Worm (Caenorhabditis elegans) whole organism, L2 larva: ENCODE results near the gene C35A5.6.

Experiments
- C34F6.9 ChIP-seq: fragments of 150-350 bp; optimal IDR thresholded peaks from 2 replicates; lab custom pipeline; 2014; ENCODE audit warnings: missing biosample characterization, missing genetic modification characterization
- F13H6.1 ChIP-seq: sonication (generic microtip); optimal IDR thresholded peaks from 2 replicates; lab custom pipeline; 2016; ENCODE audit warnings: missing genetic modification characterization, missing compliant biosample characterization
- R02D3.7 ChIP-seq: fragments of 150-350 bp; optimal IDR thresholded peaks from 2 replicates; lab custom pipeline; 2014; ENCODE audit warnings: missing biosample characterization, missing genetic modification characterization
- Y55F3AM.14 ChIP-seq: fragments of 200-800 bp; sonication (Bioruptor generic); optimal IDR thresholded peaks from 2 replicates; lab custom pipeline; 2018; ENCODE audit warnings: mild to moderate bottlenecking, missing genetic modification characterization, missing compliant biosample characterization
- ZK546.5 ChIP-seq: sonication (generic microtip); optimal IDR thresholded peaks from 2 replicates; lab custom pipeline; 2017; ENCODE audit warnings: missing biosample characterization, missing genetic modification characterization
- alr-1 ChIP-seq: fragments of 150-350 bp; optimal IDR thresholded peaks from 2 replicates; lab custom pipeline; 2014; ENCODE audit warnings: missing biosample characterization, missing genetic modification characterization
- aly-2 ChIP-seq: fragments of 150-350 bp; optimal IDR thresholded peaks from 2 replicates; lab custom pipeline; 2014; ENCODE audit warnings: missing biosample characterization, missing genetic modification characterization
- ama-1 ChIP-seq: fragments of 150-350 bp; optimal IDR thresholded peaks from 2 replicates; lab custom pipeline; 2018; ENCODE audit warnings: inconsistent platforms
- blmp-1 ChIP-seq: sonication (generic microtip); optimal IDR thresholded peaks from 2 replicates; lab custom pipeline; 2017; ENCODE audit warnings: missing genetic modification characterization, mild to moderate bottlenecking, missing compliant biosample characterization, antibody characterized with exemption, moderate library complexity; ENCODE audit not compliant: insufficient read depth
- ceh-16 ChIP-seq: fragments of 150-350 bp; optimal IDR thresholded peaks from 2 replicates; lab custom pipeline; 2014; ENCODE audit warnings: missing biosample characterization, missing genetic modification characterization
- ceh-82 ChIP-seq: fragments of 150-350 bp; optimal IDR thresholded peaks from 2 replicates; lab custom pipeline; 2014; ENCODE audit warnings: missing biosample characterization, missing genetic modification characterization
- crh-2 ChIP-seq: sonication (generic microtip); optimal IDR thresholded peaks from 2 replicates; lab custom pipeline; 2017; ENCODE audit warnings: missing biosample characterization, missing genetic modification characterization
- dmd-4 ChIP-seq: sonication (generic microtip); optimal IDR thresholded peaks from 2 replicates; lab custom pipeline; 2017; ENCODE audit warnings: missing biosample characterization, missing genetic modification characterization
- egl-27 ChIP-seq: sonication (generic microtip); optimal IDR thresholded peaks from 3 replicates; lab custom pipeline; 2017; ENCODE audit warnings: missing biosample characterization, missing genetic modification reagents, missing genetic modification characterization
- elt-1 ChIP-seq: fragments of 150-350 bp; optimal IDR thresholded peaks from 2 replicates; lab custom pipeline; 2014; ENCODE audit warnings: missing biosample characterization, missing genetic modification characterization
- elt-3 ChIP-seq: sonication (generic microtip); optimal IDR thresholded peaks from 2 replicates; lab custom pipeline; 2017; ENCODE audit warnings: missing biosample characterization, missing genetic modification characterization
- fos-1 ChIP-seq: fragments of 150-350 bp; optimal IDR thresholded peaks from 2 replicates; lab custom pipeline; 2014; ENCODE audit warnings: missing biosample characterization, missing genetic modification characterization
- gmeb-1 ChIP-seq: fragments of 150-350 bp; optimal IDR thresholded peaks from 2 replicates; lab custom pipeline; 2014; ENCODE audit warnings: missing biosample characterization, missing genetic modification characterization
- lin-11 ChIP-seq: fragments of 150-350 bp; sonication (generic microtip); optimal IDR thresholded peaks from 2 replicates; lab custom pipeline; 2014; ENCODE audit warnings: missing biosample characterization, missing genetic modification characterization, inconsistent platforms, mixed read lengths
- lin-13 ChIP-seq: fragments of 150-350 bp; optimal IDR thresholded peaks from 2 replicates; lab custom pipeline; 2014; ENCODE audit warnings: missing biosample characterization, missing genetic modification reagents, missing genetic modification characterization
- lin-39 ChIP-seq: fragments of 150-350 bp; optimal IDR thresholded peaks from 2 replicates; lab custom pipeline; 2014; ENCODE audit warnings: missing biosample characterization, missing genetic modification reagents, missing genetic modification characterization
- lsy-2 ChIP-seq, 2 experiments: fragments of 150-350 bp in 1 of 2; sonication (generic microtip) in 1 of 2; optimal IDR thresholded peaks; 2 replicates each; lab custom pipeline; 2014 to 2017; ENCODE audit warnings: missing biosample characterization in 2 of 2, missing genetic modification characterization in 2 of 2
- mab-5 ChIP-seq: fragments of 150-350 bp; optimal IDR thresholded peaks from 2 replicates; lab custom pipeline; 2014; ENCODE audit warnings: missing biosample characterization, missing genetic modification characterization
- mbf-1 ChIP-seq: sonication (generic microtip); optimal IDR thresholded peaks from 2 replicates; lab custom pipeline; 2017; ENCODE audit warnings: missing biosample characterization, missing genetic modification characterization
- mdl-1 ChIP-seq, 2 experiments: fragments of 150-350 bp in 1 of 2; sonication (generic microtip) in 1 of 2; optimal IDR thresholded peaks; 2 replicates each; lab custom pipeline; 2017; ENCODE audit warnings: missing biosample characterization in 2 of 2, missing genetic modification characterization in 2 of 2
- nhr-10 ChIP-seq: sonication (generic microtip); optimal IDR thresholded peaks from 2 replicates; lab custom pipeline; 2017; ENCODE audit warnings: missing biosample characterization, missing genetic modification characterization
- nhr-11 ChIP-seq: fragments of 150-350 bp; optimal IDR thresholded peaks from 2 replicates; lab custom pipeline; 2014; ENCODE audit warnings: missing biosample characterization, missing genetic modification characterization
- nhr-12 ChIP-seq: fragments of 150-350 bp; optimal IDR thresholded peaks from 2 replicates; lab custom pipeline; 2014; ENCODE audit warnings: missing biosample characterization, missing genetic modification characterization
- nhr-129 ChIP-seq: fragments of 150-350 bp; optimal IDR thresholded peaks from 2 replicates; lab custom pipeline; 2014; ENCODE audit warnings: missing biosample characterization, missing genetic modification characterization
- nhr-21 ChIP-seq: fragments of 150-350 bp; optimal IDR thresholded peaks from 2 replicates; lab custom pipeline; 2014; ENCODE audit warnings: missing biosample characterization, missing genetic modification characterization
- nhr-23 ChIP-seq: fragments of 150-350 bp; optimal IDR thresholded peaks from 2 replicates; lab custom pipeline; 2014; ENCODE audit warnings: missing biosample characterization, missing genetic modification reagents, missing genetic modification characterization
- nhr-237 ChIP-seq: fragments of 150-350 bp; optimal IDR thresholded peaks from 2 replicates; lab custom pipeline; 2014; ENCODE audit warnings: missing biosample characterization, missing genetic modification characterization
- nhr-25 ChIP-seq: fragments of 150-350 bp; sonication (generic microtip); optimal IDR thresholded peaks from 3 replicates; lab custom pipeline; 2014; ENCODE audit warnings: missing biosample characterization, missing genetic modification characterization
- nhr-6 ChIP-seq: fragments of 150-350 bp; optimal IDR thresholded peaks from 2 replicates; lab custom pipeline; 2014; ENCODE audit warnings: missing biosample characterization, missing genetic modification characterization
- nhr-77 ChIP-seq: fragments of 150-350 bp; optimal IDR thresholded peaks from 2 replicates; lab custom pipeline; 2014; ENCODE audit warnings: missing biosample characterization, missing genetic modification characterization
- peb-1 ChIP-seq: fragments of 150-350 bp; optimal IDR thresholded peaks from 2 replicates; lab custom pipeline; 2014; ENCODE audit warnings: missing biosample characterization, missing genetic modification characterization
- sem-4 ChIP-seq: fragments of 150-350 bp; optimal IDR thresholded peaks from 2 replicates; lab custom pipeline; 2014; ENCODE audit warnings: missing biosample characterization, missing genetic modification reagents, missing genetic modification characterization
- skn-1 ChIP-seq: sonication (generic microtip); optimal IDR thresholded peaks from 2 replicates; lab custom pipeline; 2017; ENCODE audit warnings: missing biosample characterization, missing genetic modification characterization
- sma-3 ChIP-seq: sonication (generic microtip); optimal IDR thresholded peaks from 2 replicates; lab custom pipeline; 2016; ENCODE audit warnings: missing genetic modification reagents, missing genetic modification characterization, missing compliant biosample characterization
- sma-9 ChIP-seq, 2 experiments: fragments of 150-350 bp in 1 of 2; sonication (generic microtip) in 1 of 2; optimal IDR thresholded peaks; 2 replicates each; lab custom pipeline; 2014 to 2016; ENCODE audit warnings: missing genetic modification characterization in 2 of 2, mild to moderate bottlenecking in 1 of 2, missing biosample characterization in 1 of 2, missing compliant biosample characterization in 1 of 2, missing genetic modification reagents in 1 of 2, moderate library complexity in 1 of 2
- snpc-4 ChIP-seq: fragments of 150-350 bp; optimal IDR thresholded peaks from 2 replicates; lab custom pipeline; 2014; ENCODE audit warnings: missing biosample characterization, missing genetic modification characterization
- unc-39 ChIP-seq: fragments of 150-350 bp; optimal IDR thresholded peaks from 2 replicates; lab custom pipeline; 2014; ENCODE audit warnings: missing biosample characterization, missing genetic modification characterization
- unc-55 ChIP-seq: fragments of 150-350 bp; sonication (generic microtip); optimal IDR thresholded peaks from 3 replicates; lab custom pipeline; 2014; ENCODE audit warnings: missing biosample characterization, missing genetic modification reagents, missing genetic modification characterization
- unc-62 ChIP-seq: fragments of 150-350 bp; optimal IDR thresholded peaks from 2 replicates; lab custom pipeline; 2014; ENCODE audit warnings: missing biosample characterization, missing genetic modification reagents, missing genetic modification characterization
- zag-1 ChIP-seq: fragments of 150-350 bp; optimal IDR thresholded peaks from 2 replicates; lab custom pipeline; 2014; ENCODE audit warnings: missing biosample characterization, missing genetic modification characterization
- ztf-1 ChIP-seq: fragments of 200-800 bp; sonication (Bioruptor generic); conservative IDR thresholded peaks from 2 replicates; pipeline ENCODE4 v1.3.6; 2022; ENCODE audit warnings: missing genetic modification characterization, missing compliant biosample characterization
- ztf-11 ChIP-seq: sonication (generic microtip); optimal IDR thresholded peaks from 2 replicates; lab custom pipeline; 2017; ENCODE audit warnings: missing biosample characterization, missing genetic modification characterization
- ztf-4 ChIP-seq: fragments of 150-350 bp; optimal IDR thresholded peaks from 2 replicates; lab custom pipeline; 2014; ENCODE audit warnings: missing biosample characterization, missing genetic modification characterization

Gene C35A5.6

ce11 chrV:10465478-10465877 lies 43.5 kb upstream of the C35A5.6 start:
- no peak for TF ChIP-seq lin-11 (tag; lab: Kevin White, UChicago)
- TF ChIP-seq mbf-1 (tag; lab: Kevin White, UChicago): no peak
- no peak for TF ChIP-seq nhr-11 (tag; lab: Kevin White, UChicago)
- TF ChIP-seq crh-2 (tag; lab: Kevin White, UChicago): peak; percentile 13
- no peak for TF ChIP-seq nhr-23 (tag; lab: Kevin White, UChicago)
- TF ChIP-seq mab-5 (tag; lab: Kevin White, UChicago): no peak
- TF ChIP-seq ztf-1: no peak
- TF ChIP-seq sem-4 (tag; lab: Kevin White, UChicago): no peak
- TF ChIP-seq ztf-11 (tag; lab: Kevin White, UChicago): no peak
- TF ChIP-seq sma-9 (GFP tag; optimal IDR thresholded peaks at IDR 0.05; lab: Kevin White, UChicago): peak; percentile 61
- no peak for TF ChIP-seq sma-9 (tag; optimal IDR thresholded peaks at IDR 0.05; lab: Kevin White, UChicago)
- no peak for TF ChIP-seq ceh-16
- TF ChIP-seq ZK546.5 (tag; lab: Kevin White, UChicago): no peak
- peak; percentile 29 for TF ChIP-seq nhr-21 (tag; lab: Kevin White, UChicago)
- peak in 1 of 2 experiments; percentile 57 for TF ChIP-seq lsy-2 (tag; optimal IDR thresholded peaks at IDR 0.05; lab: Kevin White, UChicago)
- no peak for TF ChIP-seq sma-3 (GFP tag; lab: Kevin White, UChicago)
- peak; percentile 50 for TF ChIP-seq C34F6.9 (tag; lab: Kevin White, UChicago)
- TF ChIP-seq R02D3.7 (tag; lab: Kevin White, UChicago): no peak

DNA sequence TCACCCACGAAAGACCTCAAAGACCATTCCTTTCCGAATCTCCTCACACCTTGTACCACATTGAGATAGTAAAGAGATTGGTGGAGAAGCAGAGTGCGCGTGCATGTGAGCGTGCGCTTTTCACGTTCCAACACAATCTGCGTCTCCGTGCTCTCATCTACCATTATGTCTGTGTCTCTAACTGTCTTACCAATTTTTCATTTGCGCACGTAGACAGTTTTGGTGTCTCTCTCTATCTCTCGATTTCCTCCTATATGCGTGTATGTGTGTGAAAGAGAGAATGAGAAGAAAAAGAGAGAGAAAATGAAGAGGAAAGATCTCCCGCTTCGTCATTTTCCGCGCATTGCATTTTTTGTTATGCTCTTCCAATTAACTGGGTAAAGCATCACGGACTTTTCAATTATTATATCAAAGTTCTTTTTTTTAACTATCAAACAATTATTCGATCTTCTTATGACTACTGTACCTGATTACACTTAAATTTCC lies 42.3 kb upstream of the C35A5.6 start:
- no peak for TF ChIP-seq ztf-1
- peak; percentile 61 for TF ChIP-seq unc-62 (GFP tag; lab: Kevin White, UChicago)
- TF ChIP-seq nhr-6: peak; percentile 96
- no peak for TF ChIP-seq mbf-1 (tag; lab: Kevin White, UChicago)
- TF ChIP-seq sma-9 (GFP tag; optimal IDR thresholded peaks at IDR 0.05; lab: Kevin White, UChicago): peak; percentile 99
- TF ChIP-seq sma-9 (tag; optimal IDR thresholded peaks at IDR 0.05; lab: Kevin White, UChicago): peak; percentile 56
- peak; percentile 7 for TF ChIP-seq elt-1 (tag; lab: Kevin White, UChicago)
- TF ChIP-seq mab-5 (tag; lab: Kevin White, UChicago): peak; percentile 89
- peak; percentile 58 for TF ChIP-seq lin-39 (tag; lab: Kevin White, UChicago)
- TF ChIP-seq nhr-23 (tag; lab: Kevin White, UChicago): no peak
- peak; percentile 86 for TF ChIP-seq alr-1 (tag; lab: Kevin White, UChicago)
- peak; percentile 44 for TF ChIP-seq nhr-10 (tag; lab: Kevin White, UChicago)
- TF ChIP-seq peb-1 (tag; lab: Kevin White, UChicago): no peak
- peak; percentile 96 for TF ChIP-seq unc-55 (GFP tag; lab: Kevin White, UChicago)
- peak; percentile 76 for TF ChIP-seq skn-1 (tag; lab: Kevin White, UChicago)
- no peak for TF ChIP-seq ceh-16
- peak; percentile 97 for TF ChIP-seq Y55F3AM.14 (GFP tag; lab: Kevin White, UChicago)
- TF ChIP-seq mdl-1 (tag; optimal IDR thresholded peaks at IDR 0.05; lab: Kevin White, UChicago): peak; percentile 99
- TF ChIP-seq elt-3 (tag; lab: Kevin White, UChicago): no peak
- TF ChIP-seq egl-27 (tag; lab: Kevin White, UChicago): peak; percentile 96
- TF ChIP-seq sem-4 (tag; lab: Kevin White, UChicago): peak; percentile 97
- TF ChIP-seq ztf-4: peak; percentile 89
- TF ChIP-seq nhr-12 (tag; lab: Kevin White, UChicago): no peak
- peak; percentile 97 for TF ChIP-seq sma-3 (GFP tag; lab: Kevin White, UChicago)
- TF ChIP-seq C34F6.9 (tag; lab: Kevin White, UChicago): peak; percentile 98
- TF ChIP-seq lin-13 (GFP tag; lab: Kevin White, UChicago): peak; percentile 89
- peak; percentile 90 for TF ChIP-seq blmp-1
- peak; percentile 95 for TF ChIP-seq nhr-25 (tag; lab: Kevin White, UChicago)
- peak; percentile 12 for TF ChIP-seq ZK546.5 (tag; lab: Kevin White, UChicago)
- TF ChIP-seq nhr-11 (tag; lab: Kevin White, UChicago): no peak
- peak; percentile 94 for TF ChIP-seq fos-1
- no peak for TF ChIP-seq dmd-4
- TF ChIP-seq snpc-4: peak; percentile 74
- peak; percentile 68 for TF ChIP-seq ceh-82 (tag; lab: Kevin White, UChicago)
- peak; percentile 79 for TF ChIP-seq gmeb-1
- peak; percentile 70 for TF ChIP-seq nhr-77
- TF ChIP-seq lsy-2 (tag; optimal IDR thresholded peaks at IDR 0.05; lab: Kevin White, UChicago): peak; percentile 71 to 94
- no peak for TF ChIP-seq unc-39 (tag; lab: Kevin White, UChicago)
- peak; percentile 87 for TF ChIP-seq lin-11 (tag; lab: Kevin White, UChicago)
- peak; percentile 52 for TF ChIP-seq ama-1 (lab: Kevin White, UChicago)
- TF ChIP-seq nhr-237 (tag; lab: Kevin White, UChicago): no peak
- TF ChIP-seq crh-2 (tag; lab: Kevin White, UChicago): peak; percentile 98
- TF ChIP-seq F13H6.1 (tag; lab: Kevin White, UChicago): peak; percentile 97
- TF ChIP-seq zag-1: peak; percentile 95
- TF ChIP-seq R02D3.7 (tag; lab: Kevin White, UChicago): no peak
- TF ChIP-seq nhr-21 (tag; lab: Kevin White, UChicago): peak; percentile 98
- TF ChIP-seq ztf-11 (tag; lab: Kevin White, UChicago): no peak
- no peak for TF ChIP-seq aly-2 (tag; lab: Kevin White, UChicago)
- TF ChIP-seq nhr-129 (tag; lab: Kevin White, UChicago): peak; percentile 99
